Fruit fly (Drosophila melanogaster): ENCODE results near the gene Gal.

DNA sequence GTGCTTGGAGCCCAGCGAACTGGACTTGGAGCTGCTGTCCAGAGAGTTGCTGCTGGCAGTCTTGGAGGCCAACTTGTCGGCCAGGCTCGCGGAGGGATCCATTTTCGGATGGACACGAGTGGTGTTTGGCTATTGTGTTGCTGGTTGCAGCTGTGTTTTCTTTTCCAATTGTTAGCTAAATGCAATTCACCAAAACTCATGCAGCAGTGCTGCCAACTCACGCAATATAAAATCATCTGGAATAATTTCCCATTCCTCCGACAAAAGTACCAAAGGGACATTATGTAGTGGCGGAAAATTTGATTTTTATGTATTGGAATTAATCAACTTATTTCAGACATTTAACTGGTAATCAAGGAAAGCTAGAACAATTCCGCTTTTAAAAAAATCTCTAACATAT, 30.1 kb upstream of the Gal start, which contains the start of gene mtm:
- TF ChIP-seq CG7101 (tag; optimal IDR thresholded peaks at IDR 0.05): no peak
- no peak for TF ChIP-seq CG11617 (GFP tag; optimal IDR thresholded peaks at IDR 0.05)
- no peak for TF ChIP-seq CG14711 (tag; optimal IDR thresholded peaks at IDR 0.05)
- TF ChIP-seq Clk (GFP tag; optimal IDR thresholded peaks at IDR 0.05): no peak
